Fruit fly (Drosophila melanogaster) whole organism, embryonic: ENCODE data around the gene Sfp93F.

Source experiments
- Bgb ChIP-seq: fragments of 200-800 bp; sonication (Bioruptor generic); IDR thresholded peaks from 2 replicates; pipeline ENCODE4 v1.3.6; 2022; ENCODE audit warnings: missing biosample characterization, missing genetic modification characterization; ENCODE audit not compliant: partially characterized antibody
- CG1024 ChIP-seq: fragments of 200-800 bp; sonication (Bioruptor generic); IDR thresholded peaks from 2 replicates; pipeline ENCODE4 v1.3.6; 2022; ENCODE audit warnings: missing biosample characterization, missing genetic modification characterization
- CG10366 ChIP-seq: fragments of 200-800 bp; sonication (Bioruptor generic); IDR thresholded peaks from 2 replicates; pipeline ENCODE4 v1.3.6; 2022; ENCODE audit warnings: missing biosample characterization, missing genetic modification characterization
- CG12659 ChIP-seq: fragments of 200-800 bp; sonication (Bioruptor generic); optimal IDR thresholded peaks from 3 replicates; lab custom pipeline; 2017; ENCODE audit warnings: mild to moderate bottlenecking, missing biosample characterization, missing genetic modification reagents, missing genetic modification characterization
- CG14014 ChIP-seq: fragments of 200-800 bp; sonication (Bioruptor generic); IDR thresholded peaks from 2 replicates; pipeline ENCODE4 v1.3.6; 2022; ENCODE audit warnings: missing biosample characterization, missing genetic modification characterization
- CG15269 ChIP-seq: fragments of 200-800 bp; sonication (Bioruptor generic); optimal IDR thresholded peaks from 2 replicates; lab custom pipeline; 2018; ENCODE audit warnings: missing biosample characterization, mild to moderate bottlenecking, missing genetic modification characterization, moderate library complexity
- CG2199 ChIP-seq: fragments of 200-800 bp; sonication (Bioruptor generic); IDR thresholded peaks from 3 replicates; pipeline ENCODE4 v1.3.6; 2022; ENCODE audit warnings: missing biosample characterization, missing genetic modification characterization
- CG2889 ChIP-seq: fragments of 200-800 bp; sonication (Bioruptor generic); IDR thresholded peaks from 3 replicates; pipeline ENCODE4 v1.3.6; 2022; ENCODE audit warnings: missing biosample characterization, missing genetic modification characterization
- CG34376 ChIP-seq: fragments of 200-800 bp; sonication (Bioruptor generic); optimal IDR thresholded peaks from 2 replicates; lab custom pipeline; 2018; ENCODE audit warnings: missing biosample characterization, mild to moderate bottlenecking, missing genetic modification characterization
- CG42726 ChIP-seq: fragments of 200-800 bp; sonication (Bioruptor generic); IDR thresholded peaks from 2 replicates; pipeline ENCODE4 v1.3.6; 2022; ENCODE audit warnings: missing biosample characterization, missing genetic modification characterization; ENCODE audit not compliant: partially characterized antibody
- CG4617 ChIP-seq: fragments of 200-800 bp; sonication (Bioruptor generic); optimal IDR thresholded peaks from 3 replicates; lab custom pipeline; 2016; ENCODE audit warnings: missing biosample characterization, missing genetic modification characterization, borderline replicate concordance
- CG4854 ChIP-seq: fragments of 200-800 bp; sonication (Bioruptor generic); optimal IDR thresholded peaks from 2 replicates; lab custom pipeline; 2016; ENCODE audit warnings: missing biosample characterization, missing genetic modification characterization, inconsistent platforms
- CG5180 ChIP-seq: fragments of 200-800 bp; sonication (Bioruptor generic); optimal IDR thresholded peaks from 3 replicates; lab custom pipeline; 2017; ENCODE audit warnings: missing biosample characterization, missing genetic modification characterization, mild to moderate bottlenecking, moderate library complexity, missing genetic modification reagents
- CG6175 ChIP-seq: fragments of 200-800 bp; sonication (Bioruptor generic); IDR thresholded peaks from 3 replicates; pipeline ENCODE4 v1.3.6; 2022; ENCODE audit warnings: missing biosample characterization, missing genetic modification characterization
- CG8290 ChIP-seq, 3 experiments: fragments of 200-800 bp; sonication (Bioruptor generic); optimal IDR thresholded peaks; 2 replicates each; lab custom pipeline; 2016 to 2019; ENCODE audit warnings: missing biosample characterization in 3 of 3, missing genetic modification characterization in 3 of 3, mild to moderate bottlenecking in 2 of 3, moderate library complexity in 1 of 3
- CTCF ChIP-seq: fragments of 200-800 bp; sonication (Bioruptor generic); optimal IDR thresholded peaks from 2 replicates; lab custom pipeline; 2017; ENCODE audit warnings: missing biosample characterization, mild to moderate bottlenecking, missing genetic modification characterization, moderate library complexity
- Camta ChIP-seq: fragments of 200-800 bp; sonication (Bioruptor generic); optimal IDR thresholded peaks from 2 replicates; lab custom pipeline; 2016; ENCODE audit warnings: missing biosample characterization, missing genetic modification characterization
- CrebB ChIP-seq: fragments of 200-800 bp; sonication (Bioruptor generic); optimal IDR thresholded peaks from 3 replicates; lab custom pipeline; 2018; ENCODE audit warnings: missing biosample characterization, mild to moderate bottlenecking, missing genetic modification characterization
- D ChIP-seq, 2 experiments: fragments of 200-800 bp in 1 of 2; fragments of >200 bp in 1 of 2; sonication (Bioruptor generic) in 1 of 2; optimal IDR thresholded peaks; 2 replicates in 1 of 2; 3 replicates in 1 of 2; lab custom pipeline; 2017; ENCODE audit warnings: mild to moderate bottlenecking in 1 of 2, missing biosample characterization in 1 of 2, missing genetic modification characterization in 1 of 2, missing genetic modification reagents in 1 of 2
- Dad ChIP-seq: fragments of 200-800 bp; sonication (Bioruptor generic); optimal IDR thresholded peaks from 3 replicates; lab custom pipeline; 2016; ENCODE audit warnings: missing biosample characterization, missing genetic modification characterization
- Dfd ChIP-seq, 2 experiments: fragments of >200 bp; optimal IDR thresholded peaks; 2 replicates each; lab custom pipeline; 2017; ENCODE audit warnings: missing biosample characterization in 2 of 2, missing genetic modification characterization in 2 of 2
- E2f1 ChIP-seq: fragments of 200-800 bp; sonication (Bioruptor generic); IDR thresholded peaks from 2 replicates; pipeline ENCODE4 v1.3.6; 2022; ENCODE audit warnings: missing biosample characterization, missing genetic modification characterization
- H2.0 ChIP-seq: fragments of 200-800 bp; sonication (Bioruptor generic); IDR thresholded peaks from 2 replicates; pipeline ENCODE4 v1.3.6; 2022; ENCODE audit warnings: missing biosample characterization, missing genetic modification characterization
- Hr3 ChIP-seq: fragments of 200-800 bp; sonication (Bioruptor generic); optimal IDR thresholded peaks from 3 replicates; lab custom pipeline; 2016; ENCODE audit warnings: missing biosample characterization, missing genetic modification characterization
- Lim3 ChIP-seq: fragments of 200-800 bp; sonication (Bioruptor generic); IDR thresholded peaks from 2 replicates; pipeline ENCODE4 v1.3.6; 2022; ENCODE audit warnings: missing biosample characterization, missing genetic modification characterization
- NC2β ChIP-seq: fragments of 200-800 bp; sonication (Bioruptor generic); optimal IDR thresholded peaks from 2 replicates; lab custom pipeline; 2016; ENCODE audit warnings: missing biosample characterization, missing genetic modification characterization
- Nf-YA ChIP-seq: fragments of 200-800 bp; sonication (Bioruptor generic); IDR thresholded peaks from 2 replicates; pipeline ENCODE4 v1.3.6; 2022; ENCODE audit warnings: missing biosample characterization, missing genetic modification characterization
- Oaz ChIP-seq: fragments of 200-800 bp; sonication (Bioruptor generic); IDR thresholded peaks from 2 replicates; pipeline ENCODE4 v1.3.6; 2022; ENCODE audit warnings: missing biosample characterization, missing genetic modification characterization
- Opbp ChIP-seq: fragments of 200-800 bp; sonication (Bioruptor generic); IDR thresholded peaks from 3 replicates; pipeline ENCODE4 v1.3.6; 2022; ENCODE audit warnings: missing biosample characterization, missing genetic modification characterization; ENCODE audit not compliant: partially characterized antibody
- Ptx1 ChIP-seq: fragments of 200-800 bp; sonication (Bioruptor generic); IDR thresholded peaks from 2 replicates; pipeline ENCODE4 v1.3.6; 2022; ENCODE audit warnings: missing biosample characterization, missing genetic modification characterization
- Side ChIP-seq: fragments of 200-800 bp; sonication (Bioruptor generic); optimal IDR thresholded peaks from 2 replicates; lab custom pipeline; 2016; ENCODE audit warnings: missing biosample characterization, missing genetic modification characterization
- Sox100B ChIP-seq: fragments of 200-800 bp; sonication (Bioruptor generic); optimal IDR thresholded peaks from 3 replicates; lab custom pipeline; 2018; ENCODE audit warnings: missing biosample characterization, mild to moderate bottlenecking, missing genetic modification characterization
- Sox102F ChIP-seq: fragments of 200-800 bp; sonication (Bioruptor generic); optimal IDR thresholded peaks from 2 replicates; lab custom pipeline; 2018; ENCODE audit warnings: missing biosample characterization, mild to moderate bottlenecking, missing genetic modification characterization, moderate library complexity
- Trl ChIP-seq, 3 experiments: fragments of >200 bp in 2 of 3; fragments of 200-800 bp in 1 of 3; sonication (Bioruptor generic) in 1 of 3; optimal IDR thresholded peaks; 2 replicates in 1 of 3; 3 replicates in 2 of 3; lab custom pipeline; 2016 to 2017; ENCODE audit warnings: missing biosample characterization in 1 of 3, missing genetic modification characterization in 1 of 3
- Xbp1 ChIP-seq: fragments of 200-800 bp; sonication (Bioruptor generic); optimal IDR thresholded peaks from 3 replicates; lab custom pipeline; 2016; ENCODE audit warnings: missing biosample characterization, mild to moderate bottlenecking, missing genetic modification characterization
- Xrp1 ChIP-seq: fragments of 200-800 bp; sonication (Bioruptor generic); IDR thresholded peaks from 2 replicates; pipeline ENCODE4 v1.3.6; 2022; ENCODE audit warnings: missing biosample characterization, missing genetic modification characterization
- YL-1 ChIP-seq: fragments of 200-800 bp; sonication (Bioruptor generic); optimal IDR thresholded peaks from 3 replicates; lab custom pipeline; 2017; ENCODE audit warnings: missing biosample characterization, mild to moderate bottlenecking, missing genetic modification characterization
- bbx ChIP-seq: fragments of 200-800 bp; sonication (Bioruptor generic); IDR thresholded peaks from 2 replicates; pipeline ENCODE4 v1.3.6; 2022; ENCODE audit warnings: missing biosample characterization, missing genetic modification characterization; ENCODE audit not compliant: partially characterized antibody
- bowl ChIP-seq: fragments of 200-800 bp; sonication (Bioruptor generic); IDR thresholded peaks from 2 replicates; pipeline ENCODE4 v1.3.6; 2022; ENCODE audit warnings: missing biosample characterization, missing genetic modification characterization
- ci ChIP-seq: fragments of 200-800 bp; sonication (Bioruptor generic); IDR thresholded peaks from 3 replicates; pipeline ENCODE4 v1.3.6; 2022; ENCODE audit warnings: missing biosample characterization, missing genetic modification characterization
- crp ChIP-seq, 2 experiments: fragments of 200-800 bp; sonication (Bioruptor generic); optimal IDR thresholded peaks; 2 replicates in 1 of 2; 3 replicates in 1 of 2; lab custom pipeline; 2017; ENCODE audit warnings: missing biosample characterization in 2 of 2, missing genetic modification characterization in 2 of 2, mild to moderate bottlenecking in 1 of 2, moderate library complexity in 1 of 2
- dm ChIP-seq: fragments of 200-800 bp; sonication (Bioruptor generic); optimal IDR thresholded peaks from 3 replicates; lab custom pipeline; 2016; ENCODE audit warnings: missing biosample characterization, missing genetic modification characterization
- ftz-f1 ChIP-seq: fragments of 200-800 bp; sonication (Bioruptor generic); optimal IDR thresholded peaks from 2 replicates; lab custom pipeline; 2016; ENCODE audit warnings: missing biosample characterization, missing genetic modification characterization
- h ChIP-seq: fragments of >200 bp; optimal IDR thresholded peaks from 2 replicates; lab custom pipeline; 2017
- klu ChIP-seq: fragments of 200-800 bp; sonication (Bioruptor generic); IDR thresholded peaks from 2 replicates; pipeline ENCODE4 v1.3.6; 2022; ENCODE audit warnings: missing biosample characterization, missing genetic modification characterization
- mirr ChIP-seq: fragments of 200-800 bp; sonication (Bioruptor generic); optimal IDR thresholded peaks from 3 replicates; lab custom pipeline; 2018; ENCODE audit warnings: missing biosample characterization, mild to moderate bottlenecking, missing genetic modification characterization
- odd ChIP-seq: fragments of 200-800 bp; sonication (Bioruptor generic); optimal IDR thresholded peaks from 2 replicates; lab custom pipeline; 2017; ENCODE audit warnings: missing biosample characterization, mild to moderate bottlenecking, missing genetic modification characterization
- org-1 ChIP-seq: fragments of 200-800 bp; sonication (Bioruptor generic); optimal IDR thresholded peaks from 2 replicates; lab custom pipeline; 2017; ENCODE audit warnings: missing biosample characterization, missing genetic modification characterization
- sim ChIP-seq: fragments of 200-800 bp; sonication (Bioruptor generic); IDR thresholded peaks from 2 replicates; pipeline ENCODE4 v1.3.6; 2022; ENCODE audit warnings: missing biosample characterization, missing genetic modification characterization
- slou ChIP-seq: fragments of 200-800 bp; sonication (Bioruptor generic); optimal IDR thresholded peaks from 3 replicates; lab custom pipeline; 2016; ENCODE audit warnings: missing biosample characterization, missing genetic modification characterization
- sr ChIP-seq: fragments of 200-800 bp; sonication (Bioruptor generic); IDR thresholded peaks from 3 replicates; pipeline ENCODE4 v1.3.6; 2022; ENCODE audit warnings: missing biosample characterization, missing genetic modification characterization
- trem ChIP-seq: fragments of 200-800 bp; optimal IDR thresholded peaks from 3 replicates; lab custom pipeline; 2019; ENCODE audit warnings: missing biosample characterization, mild to moderate bottlenecking, missing genetic modification characterization, moderate library complexity
- twi ChIP-seq: fragments of 200-800 bp; optimal IDR thresholded peaks from 2 replicates; lab custom pipeline; 2019; ENCODE audit warnings: missing biosample characterization, mild to moderate bottlenecking, missing genetic modification characterization, moderate library complexity

Gene Sfp93F

DNA sequence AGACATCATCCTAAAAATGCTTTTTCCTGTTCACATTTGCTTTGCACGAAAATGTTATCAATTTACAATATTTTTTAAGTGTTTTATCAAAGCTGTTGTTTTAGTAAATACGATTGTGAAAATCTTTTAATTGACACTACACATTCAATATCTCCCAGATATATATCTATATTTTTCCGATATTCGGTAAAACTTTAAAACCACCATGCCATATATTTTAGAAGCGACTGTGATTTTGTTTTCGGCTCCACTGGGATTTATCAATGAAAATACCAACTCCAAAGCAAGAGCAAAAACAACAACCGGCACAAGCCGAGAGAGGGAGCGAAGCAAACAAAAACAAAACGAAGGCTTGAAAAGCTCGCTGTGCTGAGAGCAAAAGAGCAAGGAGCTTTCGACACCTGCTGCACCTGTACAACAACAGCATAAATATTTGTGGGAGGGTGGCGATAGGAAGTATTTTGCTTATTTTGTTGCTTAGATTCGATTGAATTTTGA, 16.1 kb downstream of the Sfp93F start (continued):
- TF ChIP-seq CG12659 (peak; percentile 12), dm (no peak), CG14014 (no peak), Sox102F (GFP tag; lab: Kevin White, UChicago) (peak; percentile 63), CG2199 (no peak), YL-1 (GFP tag; lab: Kevin White, UChicago) (no peak), CG8290 (GFP tag; optimal IDR thresholded peaks at IDR 0.05; lab: Kevin White, UChicago) (no peak), CG8290 (tag; optimal IDR thresholded peaks at IDR 0.05; lab: Kevin White, UChicago) (no peak), CrebB (tag; lab: Kevin White, UChicago) (no peak), CG42726 (no peak), CG4617 (no peak), sim (GFP tag; lab: Robert Waterston, UW) (no peak), Sox100B (GFP tag; lab: Kevin White, UChicago) (peak; percentile 53), ftz-f1 (GFP tag; lab: Kevin White, UChicago) (no peak), Nf-YA (GFP tag; lab: Robert Waterston, UW) (no peak), Bgb (GFP tag; lab: Robert Waterston, UW) (no peak), org-1 (peak; percentile 22), H2.0 (GFP tag; lab: Robert Waterston, UW) (0 out of 2 replicates have a peak, but pooled peaks have one; percentile 34), Dad (no peak), h (lab: Kevin White, UChicago) (no peak), Side (no peak), CG15269 (peak; percentile 62), klu (GFP tag; lab: Robert Waterston, UW) (no peak), CG1024 (no peak), NC2β (GFP tag; lab: Kevin White, UChicago) (no peak), Xbp1 (peak; percentile 44), Lim3 (GFP tag; lab: Robert Waterston, UW) (no peak), Camta (GFP tag; lab: Kevin White, UChicago) (no peak), slou (peak; percentile 14), Xrp1 (GFP tag; lab: Robert Waterston, UW) (no peak), CG10366 (peak; percentile 25; the same call in 1 of the 2 replicates), sr (no peak), bowl (no peak), E2f1 (peak; percentile 21; the same call in 1 of the 2 replicates), Ptx1 (GFP tag; lab: Robert Waterston, UW) (peak; percentile 32; the same call in 1 of the 2 replicates), odd (GFP tag; lab: Kevin White, UChicago) (peak; percentile 57), mirr (GFP tag; lab: Kevin White, UChicago) (no peak), twi (tag; lab: Kevin White, UChicago) (no peak), trem (tag; lab: Kevin White, UChicago) (no peak), CG2889 (GFP tag; lab: Robert Waterston, UW) (no peak)
- TF ChIP-seq, all 482 proteins: peak for 147

DNA sequence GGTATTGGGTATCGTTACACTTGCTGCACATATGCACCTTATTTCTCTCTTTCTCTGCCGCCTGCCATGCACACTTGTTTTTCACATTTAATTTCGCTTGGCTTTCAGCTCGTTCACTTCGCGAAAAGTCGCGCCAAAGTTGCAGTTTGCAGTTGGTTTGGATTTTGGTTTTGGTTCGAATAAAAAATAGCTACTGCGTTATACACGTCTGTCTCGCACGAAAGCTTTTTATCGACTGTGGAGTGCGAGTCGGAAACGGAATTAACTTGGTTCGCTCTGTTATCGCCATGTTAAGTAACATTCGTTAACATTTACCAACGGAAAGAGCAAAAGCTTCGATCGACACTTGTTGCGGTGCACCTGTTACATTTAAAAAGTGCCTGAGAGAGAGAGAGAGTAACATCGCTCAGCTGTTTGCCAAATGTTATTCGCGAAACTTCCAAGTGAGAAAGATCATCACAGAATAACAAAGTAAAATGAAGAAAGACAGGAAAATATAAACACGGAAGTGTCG, 16.6 kb downstream of the Sfp93F start, which contains the start of gene CG31176:
Gene CG31176, minus strand, starts transcription at position 241 of the 514 bp plus-strand sequence.
- TF ChIP-seq CG5180 (GFP tag; lab: Kevin White, UChicago): peak; percentile 87
- no peak for TF ChIP-seq D (optimal IDR thresholded peaks at IDR 0.05; lab: Kevin White, UChicago)
- peak; percentile 2 for TF ChIP-seq D (GFP tag; optimal IDR thresholded peaks at IDR 0.05; lab: Kevin White, UChicago)
- no peak for TF ChIP-seq CTCF (GFP tag; lab: Kevin White, UChicago)
- TF ChIP-seq ci (GFP tag; lab: Robert Waterston, UW): peak; percentile 24; the same call in 1 of the 3 replicates
- peak; percentile 11 for TF ChIP-seq CG34376 (GFP tag; lab: Kevin White, UChicago)
- peak in 1 of 2 experiments; percentile 52 for TF ChIP-seq Trl (optimal IDR thresholded peaks at IDR 0.05; lab: Kevin White, UChicago)
- no peak for TF ChIP-seq Trl (GFP tag; optimal IDR thresholded peaks at IDR 0.05; lab: Kevin White, UChicago)
- no peak for TF ChIP-seq CG6175
- TF ChIP-seq CG4854 (GFP tag; lab: Kevin White, UChicago): no peak
- TF ChIP-seq Hr3: no peak
- 0 out of 3 replicates have a peak, but pooled peaks have one; percentile 12 for TF ChIP-seq Opbp (GFP tag; lab: Robert Waterston, UW)
- peak in 1 of 2 experiments; percentile 46 for TF ChIP-seq crp (GFP tag; optimal IDR thresholded peaks at IDR 0.05; lab: Kevin White, UChicago)
- no peak for TF ChIP-seq Oaz (GFP tag; lab: Robert Waterston, UW)
- TF ChIP-seq Dfd (GFP tag; optimal IDR thresholded peaks at IDR 0.05; lab: Kevin White, UChicago): no peak
- TF ChIP-seq bbx (GFP tag; lab: Robert Waterston, UW): peak; percentile 44; the same call in 1 of the 2 replicates
